Fruit fly (Drosophila melanogaster) whole organism, pupa: Measurements from ENCODE around the gene CG13299.

Experiments
- CG17806 ChIP-seq: fragments of 200-800 bp; sonication (Bioruptor generic); optimal IDR thresholded peaks from 2 replicates; lab custom pipeline; 2018; ENCODE audit warnings: missing biosample characterization, mild to moderate bottlenecking, missing genetic modification characterization, moderate library complexity
- D1 ChIP-seq: fragments of 200-800 bp; sonication (Bioruptor generic); optimal IDR thresholded peaks from 2 replicates; lab custom pipeline; 2018; ENCODE audit warnings: missing biosample characterization, mild to moderate bottlenecking, missing genetic modification characterization, moderate library complexity
- EcR ChIP-seq: fragments of 200-800 bp; sonication (Bioruptor generic); optimal IDR thresholded peaks from 3 replicates; lab custom pipeline; 2019; ENCODE audit warnings: missing biosample characterization, missing genetic modification characterization, mild to moderate bottlenecking, moderate library complexity, missing genetic modification reagents
- Ets98B ChIP-seq: fragments of 200-800 bp; sonication (Bioruptor generic); IDR thresholded peaks from 2 replicates; pipeline ENCODE4 v1.3.6; 2022; ENCODE audit warnings: missing biosample characterization, missing genetic modification characterization
- Pif1A ChIP-seq: fragments of 200-800 bp; sonication (Bioruptor generic); optimal IDR thresholded peaks from 3 replicates; lab custom pipeline; 2016; ENCODE audit warnings: missing biosample characterization, missing genetic modification characterization
- Snoo ChIP-seq: fragments of 200-800 bp; sonication (Bioruptor generic); optimal IDR thresholded peaks from 3 replicates; lab custom pipeline; 2017; ENCODE audit warnings: missing biosample characterization, mild to moderate bottlenecking, missing genetic modification characterization, inconsistent platforms

- TF ChIP-seq Pif1A (no peak), D1 (no peak), Snoo (tag; lab: Kevin White, UChicago) (no peak), CG17806 (tag; lab: Kevin White, UChicago) (no peak), Ets98B (GFP tag; lab: Robert Waterston, UW) (no peak), EcR (GFP tag; lab: Kevin White, UChicago) (no peak)
These were observed 35.3 kb upstream of the CG13299 start for dm6 chr3L:6267509-6267908.
